Worm (Caenorhabditis elegans) whole organism, L4 larva: ENCODE data around the gene prx-12.

Source experiments
- F10B5.3 ChIP-seq: sonication (generic microtip); optimal IDR thresholded peaks from 2 replicates; lab custom pipeline; 2016; ENCODE audit warnings: mild to moderate bottlenecking, missing genetic modification characterization, missing compliant biosample characterization
- F37D6.2 ChIP-seq: sonication (generic microtip); optimal IDR thresholded peaks from 2 replicates; lab custom pipeline; 2016; ENCODE audit warnings: mild to moderate bottlenecking, missing genetic modification characterization, missing compliant biosample characterization
- F44E2.7 ChIP-seq: fragments of 200-800 bp; sonication (Bioruptor generic); IDR thresholded peaks from 2 replicates; pipeline ENCODE4 v2.1.2; 2022; ENCODE audit warnings: missing genetic modification characterization, missing compliant biosample characterization
- T20F7.1 ChIP-seq: fragments of 200-800 bp; sonication (Bioruptor generic); optimal IDR thresholded peaks from 2 replicates; lab custom pipeline; 2018; ENCODE audit warnings: mild to moderate bottlenecking, missing genetic modification characterization, missing compliant biosample characterization
- ZK337.2 ChIP-seq: fragments of 200-800 bp; sonication (Bioruptor generic); IDR thresholded peaks from 2 replicates; pipeline ENCODE4 v1.3.6; 2022; ENCODE audit warnings: missing genetic modification reagents, missing genetic modification characterization, missing compliant biosample characterization
- aha-1 ChIP-seq: fragments of 150-350 bp; peaks from one replicate; lab custom pipeline; 2014; ENCODE audit warnings: missing biosample characterization, missing genetic modification characterization
- ama-1 ChIP-seq: fragments of 150-350 bp; optimal IDR thresholded peaks from 2 replicates; lab custom pipeline; 2014; ENCODE audit warnings: inconsistent platforms, mixed read lengths
- arid-1 ChIP-seq: fragments of 200-800 bp; sonication (Bioruptor generic); conservative IDR thresholded peaks from 2 replicates; pipeline ENCODE4 v1.3.6; 2022; ENCODE audit warnings: missing genetic modification reagents, missing genetic modification characterization, missing compliant biosample characterization
- attf-4 ChIP-seq: sonication (generic microtip); optimal IDR thresholded peaks from 3 replicates; lab custom pipeline; 2017; ENCODE audit warnings: missing biosample characterization, missing genetic modification characterization
- ceh-32 ChIP-seq: sonication (generic microtip); optimal IDR thresholded peaks from 2 replicates; lab custom pipeline; 2016; ENCODE audit warnings: mild to moderate bottlenecking, missing genetic modification characterization, missing compliant biosample characterization; ENCODE audit not compliant: poor library complexity
- ctbp-1 ChIP-seq: fragments of 200-800 bp; sonication (Bioruptor generic); IDR thresholded peaks from 2 replicates; pipeline ENCODE4 v1.3.6; 2022; ENCODE audit warnings: missing genetic modification reagents, missing genetic modification characterization, missing compliant biosample characterization
- daf-16 ChIP-seq, 3 experiments: sonication (generic microtip); optimal IDR thresholded peaks; 2 replicates each; lab custom pipeline; 2016 to 2017; ENCODE audit warnings: missing genetic modification characterization in 3 of 3, missing genetic modification reagents in 3 of 3, mild to moderate bottlenecking in 2 of 3, missing compliant biosample characterization in 2 of 3, missing biosample characterization in 1 of 3, moderate library complexity in 1 of 3
- daf-8 ChIP-seq: fragments of 200-800 bp; sonication (Bioruptor generic); IDR thresholded peaks from 2 replicates; pipeline ENCODE4 v1.3.6; 2022; ENCODE audit warnings: missing genetic modification characterization, missing compliant biosample characterization
- dmd-6 ChIP-seq: fragments of 200-800 bp; sonication (Bioruptor generic); IDR thresholded peaks from 2 replicates; pipeline ENCODE4 v1.3.6; 2022; ENCODE audit warnings: missing genetic modification reagents, missing genetic modification characterization, missing compliant biosample characterization
- dmd-9 ChIP-seq: fragments of 200-800 bp; sonication (Bioruptor generic); IDR thresholded peaks from 2 replicates; pipeline ENCODE4 v1.3.6; 2022; ENCODE audit warnings: missing genetic modification reagents, missing genetic modification characterization, missing compliant biosample characterization
- dve-1 ChIP-seq: sonication (generic microtip); optimal IDR thresholded peaks from 2 replicates; lab custom pipeline; 2017; ENCODE audit warnings: antibody characterized with exemption, mild to moderate bottlenecking, missing genetic modification characterization, missing compliant biosample characterization; ENCODE audit not compliant: insufficient read depth
- hif-1 ChIP-seq, 2 experiments: sonication (generic microtip); optimal IDR thresholded peaks; 2 replicates each; lab custom pipeline; 2016 to 2017; ENCODE audit warnings: missing compliant biosample characterization in 2 of 2, missing genetic modification characterization in 2 of 2, missing genetic modification reagents in 2 of 2, missing genotype in 2 of 2, mild to moderate bottlenecking in 1 of 2
- hlh-11 ChIP-seq: fragments of 200-800 bp; sonication (Bioruptor generic); optimal IDR thresholded peaks from 2 replicates; lab custom pipeline; 2018; ENCODE audit warnings: mild to moderate bottlenecking, missing genetic modification characterization, missing compliant biosample characterization
- hlh-30 ChIP-seq: sonication (generic microtip); optimal IDR thresholded peaks from 2 replicates; lab custom pipeline; 2017; ENCODE audit warnings: antibody characterized with exemption, mild to moderate bottlenecking, missing genetic modification characterization, missing compliant biosample characterization; ENCODE audit not compliant: insufficient read depth
- lsy-2 ChIP-seq, 2 experiments: fragments of 150-350 bp in 1 of 2; sonication (generic microtip) in 1 of 2; optimal IDR thresholded peaks; 2 replicates each; lab custom pipeline; 2014 to 2017; ENCODE audit warnings: missing biosample characterization in 2 of 2, missing genetic modification characterization in 2 of 2
- mdl-1 ChIP-seq, 2 experiments: fragments of 150-350 bp in 1 of 2; sonication (generic microtip) in 1 of 2; optimal IDR thresholded peaks; 2 replicates each; lab custom pipeline; 2014 to 2017; ENCODE audit warnings: missing biosample characterization in 2 of 2, missing genetic modification characterization in 2 of 2
- mdt-29 ChIP-seq: fragments of 200-800 bp; sonication (Bioruptor generic); IDR thresholded peaks from 2 replicates; pipeline ENCODE4 v1.3.6; 2022; ENCODE audit warnings: missing genetic modification reagents, missing genetic modification characterization, missing compliant biosample characterization
- mep-1 ChIP-seq: fragments of 150-350 bp; sonication (generic microtip); optimal IDR thresholded peaks from 3 replicates; lab custom pipeline; 2014; ENCODE audit warnings: missing biosample characterization, missing genetic modification characterization
- nhr-102 ChIP-seq: sonication (generic microtip); optimal IDR thresholded peaks from 2 replicates; lab custom pipeline; 2016; ENCODE audit warnings: mild to moderate bottlenecking, missing genetic modification characterization, moderate library complexity, missing compliant biosample characterization
- nhr-11 ChIP-seq: fragments of 150-350 bp; optimal IDR thresholded peaks from 2 replicates; lab custom pipeline; 2014; ENCODE audit warnings: missing biosample characterization, missing genetic modification characterization
- nhr-28 ChIP-seq: fragments of 150-350 bp; optimal IDR thresholded peaks from 2 replicates; lab custom pipeline; 2014; ENCODE audit warnings: missing biosample characterization, missing genetic modification characterization
- nhr-41 ChIP-seq: fragments of 200-800 bp; sonication (Bioruptor generic); IDR thresholded peaks from 2 replicates; pipeline ENCODE4 v1.3.6; 2022; ENCODE audit warnings: missing genetic modification reagents, missing genetic modification characterization, missing compliant biosample characterization
- nhr-42 ChIP-seq: fragments of 200-800 bp; sonication (Bioruptor generic); IDR thresholded peaks from 2 replicates; pipeline ENCODE4 v1.3.6; 2022; ENCODE audit warnings: missing genetic modification characterization, missing compliant biosample characterization
- nhr-6 ChIP-seq: fragments of 150-350 bp; optimal IDR thresholded peaks from 2 replicates; lab custom pipeline; 2014; ENCODE audit warnings: missing biosample characterization, missing genetic modification characterization
- nhr-76 ChIP-seq: fragments of 150-350 bp; optimal IDR thresholded peaks from 2 replicates; lab custom pipeline; 2014; ENCODE audit warnings: missing biosample characterization, missing genetic modification characterization
- nhr-77 ChIP-seq: fragments of 150-350 bp; optimal IDR thresholded peaks from 2 replicates; lab custom pipeline; 2014; ENCODE audit warnings: missing biosample characterization, missing genetic modification characterization
- php-3 ChIP-seq: fragments of 200-800 bp; sonication (Bioruptor generic); IDR thresholded peaks from 2 replicates; pipeline ENCODE4 v1.3.6; 2022; ENCODE audit warnings: missing genetic modification reagents, missing genetic modification characterization, missing compliant biosample characterization
- pqm-1 ChIP-seq: sonication (generic microtip); optimal IDR thresholded peaks from 2 replicates; lab custom pipeline; 2017; ENCODE audit warnings: missing biosample characterization, missing genetic modification characterization
- rbr-2 ChIP-seq: sonication (generic microtip); optimal IDR thresholded peaks from 2 replicates; lab custom pipeline; 2016; ENCODE audit warnings: missing genotype, missing genetic modification characterization, missing compliant biosample characterization
- tag-97 ChIP-seq: fragments of 200-800 bp; sonication (Bioruptor generic); IDR thresholded peaks from 2 replicates; pipeline ENCODE4 v1.3.6; 2022; ENCODE audit warnings: missing genetic modification characterization, missing compliant biosample characterization
- unc-62 ChIP-seq, 3 experiments: fragments of 150-350 bp in 1 of 3; sonication (generic microtip); optimal IDR thresholded peaks in 2 of 3; peaks in 1 of 3; 1 replicate in 1 of 3; 2 replicates in 2 of 3; lab custom pipeline; 2014 to 2017; ENCODE audit warnings: missing biosample characterization in 3 of 3, missing genetic modification characterization in 3 of 3, missing genetic modification reagents in 3 of 3, missing genotype in 1 of 3
- vab-7 ChIP-seq: fragments of 200-800 bp; sonication (Bioruptor generic); IDR thresholded peaks from 2 replicates; pipeline ENCODE4 v1.3.6; 2022; ENCODE audit warnings: missing genetic modification reagents, missing genetic modification characterization, missing compliant biosample characterization
- zag-1 ChIP-seq: fragments of 150-350 bp; optimal IDR thresholded peaks from 2 replicates; lab custom pipeline; 2014; ENCODE audit warnings: missing biosample characterization, missing genetic modification characterization
- zfp-3 ChIP-seq: fragments of 200-800 bp; sonication (Bioruptor generic); conservative IDR thresholded peaks from 2 replicates; pipeline ENCODE4 v1.3.6; 2022; ENCODE audit warnings: missing genetic modification reagents, missing genetic modification characterization, missing compliant biosample characterization

prx-12 gene

ce11 chrX:11405908-11406307 is 12.8 kb downstream of the prx-12 start, which contains the start of gene slo-2:
Gene slo-2 (minus strand): TSS chrX:11405931.
- TF ChIP-seq daf-16 (GFP tag; optimal IDR thresholded peaks at IDR 0.05; lab: Kevin White, UChicago) (no peak), daf-16 (tag; optimal IDR thresholded peaks at IDR 0.05; lab: Kevin White, UChicago) (no peak), ctbp-1 (GFP tag; lab: Robert Waterston, UW) (peak; percentile 59; the same call in 1 of the 2 replicates), unc-62 (GFP tag; optimal IDR thresholded peaks at IDR 0.05 in 1 of 2; lab: Kevin White, UChicago) (peak in 1 of 2 experiments; percentile 14), unc-62 (tag; optimal IDR thresholded peaks at IDR 0.05; lab: Kevin White, UChicago) (no peak), daf-8 (GFP tag; lab: Robert Waterston, UW) (no peak)

- no peak for TF ChIP-seq F10B5.3
- TF ChIP-seq tag-97 (GFP tag; lab: Robert Waterston, UW) = no peak
- TF ChIP-seq dmd-9 (GFP tag; lab: Robert Waterston, UW) = no peak
- no peak for TF ChIP-seq hlh-11 (tag; lab: Kevin White, UChicago)
- TF ChIP-seq zfp-3 (GFP tag; lab: Robert Waterston, UW) = no peak
- TF ChIP-seq mdt-29 (GFP tag; lab: Robert Waterston, UW) = no peak
- TF ChIP-seq ZK337.2 (GFP tag; lab: Robert Waterston, UW) = no peak
- no peak for TF ChIP-seq T20F7.1
- no peak for TF ChIP-seq arid-1
- no peak for TF ChIP-seq zag-1 (tag; lab: Kevin White, UChicago)
- TF ChIP-seq pqm-1 = no peak
- TF ChIP-seq nhr-41 (GFP tag; lab: Robert Waterston, UW) = no peak
- no peak for TF ChIP-seq nhr-102 (tag; lab: Kevin White, UChicago)
- no peak for TF ChIP-seq nhr-6 (tag; lab: Kevin White, UChicago)
- no peak for TF ChIP-seq daf-16 (GFP tag; optimal IDR thresholded peaks at IDR 0.05; lab: Kevin White, UChicago)
- peak; percentile 19 for TF ChIP-seq daf-16 (tag; optimal IDR thresholded peaks at IDR 0.05; lab: Kevin White, UChicago)
- no peak for TF ChIP-seq F44E2.7 (GFP tag; lab: Robert Waterston, UW)
- TF ChIP-seq hif-1 (tag; optimal IDR thresholded peaks at IDR 0.05; lab: Kevin White, UChicago) = no peak
- TF ChIP-seq aha-1 (tag; lab: Kevin White, UChicago) = peak; percentile 92
- TF ChIP-seq ceh-32 = no peak
- no peak for TF ChIP-seq attf-4
- peak; percentile 50 for TF ChIP-seq mep-1 (tag; lab: Kevin White, UChicago)
Measured at ce11 chrX:11406784-11407183, 13.7 kb downstream of the prx-12 start.

ce11 chrX:11407682-11408335 is 14.7 kb downstream of the prx-12 start, which contains the start of gene F08B12.4:
Gene F08B12.4 (minus strand): TSS chrX:11407732.
- peak; percentile 51; the same call in 1 of the 2 replicates for TF ChIP-seq php-3
- TF ChIP-seq rbr-2 = no peak
- TF ChIP-seq dve-1 (tag; lab: Kevin White, UChicago) = peak; percentile 81
- TF ChIP-seq ama-1 = peak; percentile 47
- no peak for TF ChIP-seq nhr-76 (tag; lab: Kevin White, UChicago)
- peak in 1 of 2 experiments; percentile 11 for TF ChIP-seq mdl-1 (tag; optimal IDR thresholded peaks at IDR 0.05; lab: Kevin White, UChicago)
- peak; percentile 70 for TF ChIP-seq dmd-6
- TF ChIP-seq zag-1 (tag; lab: Kevin White, UChicago) = no peak
- peak; percentile 63 for TF ChIP-seq aha-1 (tag; lab: Kevin White, UChicago)
- TF ChIP-seq mep-1 (tag; lab: Kevin White, UChicago) = peak; percentile 26
- peak in 1 of 2 experiments; percentile 27 for TF ChIP-seq daf-16 (GFP tag; optimal IDR thresholded peaks at IDR 0.05; lab: Kevin White, UChicago)
- TF ChIP-seq daf-16 (tag; optimal IDR thresholded peaks at IDR 0.05; lab: Kevin White, UChicago) = peak; percentile 83
- TF ChIP-seq hlh-11 (tag; lab: Kevin White, UChicago) = peak; percentile 65
- TF ChIP-seq F37D6.2 = no peak
- TF ChIP-seq nhr-11 (tag; lab: Kevin White, UChicago) = peak; percentile 41
- peak; percentile 42 for TF ChIP-seq nhr-6 (tag; lab: Kevin White, UChicago)
- TF ChIP-seq nhr-42 (GFP tag; lab: Robert Waterston, UW) = peak; percentile 36; the same call in 1 of the 2 replicates
- no peak for TF ChIP-seq tag-97 (GFP tag; lab: Robert Waterston, UW)
- TF ChIP-seq lsy-2 (tag; optimal IDR thresholded peaks at IDR 0.05; lab: Kevin White, UChicago) = peak in 1 of 2 experiments; percentile 46
- TF ChIP-seq nhr-77 (tag; lab: Kevin White, UChicago) = peak; percentile 56
- TF ChIP-seq hlh-30 (tag; lab: Kevin White, UChicago) = peak; percentile 53
- peak; percentile 11 for TF ChIP-seq T20F7.1
- no peak for TF ChIP-seq vab-7 (GFP tag; lab: Robert Waterston, UW)
- no peak for TF ChIP-seq mdt-29 (GFP tag; lab: Robert Waterston, UW)
- peak; percentile 69 for TF ChIP-seq pqm-1
- TF ChIP-seq nhr-28 = peak; percentile 64
